Worm (Caenorhabditis elegans): Measurements from ENCODE around the gene agt-2.

agt-2 gene

ce11 chrII:5373275-5374047 lies at the start of gene agt-2, which contains the start of gene F09E5.3:
Gene agt-2, minus strand, starts transcription at chrII:5373827.
Gene F09E5.3, plus strand, starts transcription at chrII:5373997.
- no peak for TF ChIP-seq unc-62 (GFP tag; optimal IDR thresholded peaks at IDR 0.05)

ce11 chrII:5420947-5421614 lies 47.5 kb upstream of the agt-2 start, which contains the start of gene tofu-6:
Gene tofu-6, plus strand, starts transcription at chrII:5421248.
- no peak for TF ChIP-seq unc-62 (GFP tag; optimal IDR thresholded peaks at IDR 0.05)

ce11 chrII:5418929-5419328 lies 45.3 kb upstream of the agt-2 start, which contains the start of gene EEED8.15:
Gene EEED8.15, plus strand, starts transcription at chrII:5419229.
- TF ChIP-seq unc-62 (GFP tag; optimal IDR thresholded peaks at IDR 0.05): no peak

ce11 chrII:5418317-5418716 lies 44.7 kb upstream of the agt-2 start:
- no peak for TF ChIP-seq unc-62 (GFP tag; optimal IDR thresholded peaks at IDR 0.05)

- TF ChIP-seq unc-62 (GFP tag; optimal IDR thresholded peaks at IDR 0.05): no peak
Observed at ce11 chrII:5417905-5418304, 44.3 kb upstream of the agt-2 start.

- no peak for TF ChIP-seq unc-62 (GFP tag; optimal IDR thresholded peaks at IDR 0.05)
Observed at ce11 chrII:5416204-5416764, 42.7 kb upstream of the agt-2 start, which contains the start of gene EEED8.2. Gene EEED8.2, plus strand, starts transcription at chrII:5416714.

ce11 chrII:5414040-5414439 lies 40.4 kb upstream of the agt-2 start, which contains the start of the genes EEED8.14 and EEED8.3:
Gene EEED8.14, minus strand, starts transcription at chrII:5414052.
Gene EEED8.3, plus strand, starts transcription at chrII:5414276.
- TF ChIP-seq unc-62 (GFP tag; optimal IDR thresholded peaks at IDR 0.05): no peak

- TF ChIP-seq unc-62 (GFP tag; optimal IDR thresholded peaks at IDR 0.05): no peak
Observed at ce11 chrII:5412467-5412866, 38.8 kb upstream of the agt-2 start, which contains the start of the genes EEED8.13 and EEED8.18. Gene EEED8.13, minus strand, starts transcription at chrII:5412567. Gene EEED8.18, minus strand, starts transcription at chrII:5412610.

- no peak for TF ChIP-seq unc-62 (GFP tag; optimal IDR thresholded peaks at IDR 0.05)
Observed at ce11 chrII:5408924-5409323, 35.3 kb upstream of the agt-2 start, which contains the start of the genes EEED8.12 and EEED8.4. Gene EEED8.12, minus strand, starts transcription at chrII:5409024. Gene EEED8.4, plus strand, starts transcription at chrII:5409319.

- TF ChIP-seq unc-62 (GFP tag; optimal IDR thresholded peaks at IDR 0.05): no peak
Observed at ce11 chrII:5407548-5407947, 33.9 kb upstream of the agt-2 start, which contains the start of gene clec-141. Gene clec-141, minus strand, starts transcription at chrII:5407648.

ce11 chrII:5399201-5399600 lies 25.6 kb upstream of the agt-2 start, which contains the start of gene mog-5:
Gene mog-5, plus strand, starts transcription at chrII:5399538.
- TF ChIP-seq unc-62 (GFP tag; optimal IDR thresholded peaks at IDR 0.05): no peak

ce11 chrII:5398779-5399178 lies 25.2 kb upstream of the agt-2 start, which contains the start of gene fbxl-3:
Gene fbxl-3, minus strand, starts transcription at chrII:5398902.
- TF ChIP-seq unc-62 (GFP tag; optimal IDR thresholded peaks at IDR 0.05): no peak

- TF ChIP-seq unc-62 (GFP tag; optimal IDR thresholded peaks at IDR 0.05): no peak
Observed at ce11 chrII:5395594-5395993, 22.0 kb upstream of the agt-2 start, which contains the start of gene pink-1. Gene pink-1, minus strand, starts transcription at chrII:5395694.

ce11 chrII:5393090-5393489 lies 19.5 kb upstream of the agt-2 start, which contains the start of gene brap-2:
Gene brap-2, minus strand, starts transcription at chrII:5393190.
- TF ChIP-seq unc-62 (GFP tag; optimal IDR thresholded peaks at IDR 0.05): no peak

- TF ChIP-seq unc-62 (GFP tag; optimal IDR thresholded peaks at IDR 0.05): no peak
Observed at ce11 chrII:5391447-5391846, 17.8 kb upstream of the agt-2 start.
